Worm (Caenorhabditis elegans) whole organism, late embryonic: ENCODE results near the gene phdh-1.
"Not testable (repeated sequence)": the region's sequence is repeated elsewhere in the genome, so short reads cannot be mapped to it uniquely, and the experiment has no call there.

Experiments
- T23F11.4 ChIP-seq: fragments of 200-800 bp; sonication (Bioruptor generic); optimal IDR thresholded peaks from 2 replicates; lab custom pipeline; 2018; ENCODE audit warnings: mild to moderate bottlenecking, missing genetic modification characterization, missing compliant biosample characterization
- ahr-1 ChIP-seq: sonication (generic microtip); optimal IDR thresholded peaks from 2 replicates; lab custom pipeline; 2016; ENCODE audit warnings: missing genetic modification characterization, missing compliant biosample characterization
- ama-1 ChIP-seq: fragments of 150-350 bp; optimal IDR thresholded peaks from 2 replicates; lab custom pipeline; 2014
- ceh-19 ChIP-seq: fragments of 200-800 bp; sonication (Bioruptor generic); optimal IDR thresholded peaks from 2 replicates; lab custom pipeline; 2018; ENCODE audit warnings: mild to moderate bottlenecking, missing genetic modification characterization, missing compliant biosample characterization
- ceh-31 ChIP-seq: sonication (generic microtip); optimal IDR thresholded peaks from 2 replicates; lab custom pipeline; 2016; ENCODE audit warnings: missing genetic modification characterization, missing compliant biosample characterization
- ceh-34 ChIP-seq: sonication (generic microtip); optimal IDR thresholded peaks from 2 replicates; lab custom pipeline; 2016; ENCODE audit warnings: mild to moderate bottlenecking, missing genetic modification characterization, missing compliant biosample characterization
- ceh-45 ChIP-seq: fragments of 200-800 bp; sonication (Bioruptor generic); IDR thresholded peaks from 2 replicates; pipeline ENCODE4 v1.3.6; 2022; ENCODE audit warnings: missing genetic modification reagents, missing genetic modification characterization, missing compliant biosample characterization
- ceh-48 ChIP-seq: sonication (generic microtip); optimal IDR thresholded peaks from 2 replicates; lab custom pipeline; 2016; ENCODE audit warnings: missing genetic modification characterization, inconsistent platforms, missing compliant biosample characterization
- ceh-9 ChIP-seq: sonication (generic microtip); optimal IDR thresholded peaks from 2 replicates; lab custom pipeline; 2016; ENCODE audit warnings: mild to moderate bottlenecking, missing genetic modification characterization, inconsistent platforms, missing compliant biosample characterization
- dve-1 ChIP-seq: sonication (generic microtip); optimal IDR thresholded peaks from 2 replicates; lab custom pipeline; 2017; ENCODE audit warnings: antibody characterized with exemption, mild to moderate bottlenecking, missing genetic modification characterization, missing compliant biosample characterization
- elt-2 ChIP-seq: sonication (generic microtip); optimal IDR thresholded peaks from 2 replicates; lab custom pipeline; 2016; ENCODE audit warnings: missing genetic modification reagents, missing genetic modification characterization, missing compliant biosample characterization
- fkh-6 ChIP-seq: sonication (generic microtip); optimal IDR thresholded peaks from 2 replicates; lab custom pipeline; 2016; ENCODE audit warnings: missing genetic modification characterization, missing compliant biosample characterization
- gmeb-2 ChIP-seq: sonication (generic microtip); optimal IDR thresholded peaks from 2 replicates; lab custom pipeline; 2016; ENCODE audit warnings: missing genetic modification characterization, inconsistent platforms, missing compliant biosample characterization
- hlh-30 ChIP-seq: sonication (generic microtip); optimal IDR thresholded peaks from 2 replicates; lab custom pipeline; 2017; ENCODE audit warnings: antibody characterized with exemption, missing genetic modification characterization, missing compliant biosample characterization; ENCODE audit not compliant: insufficient read depth
- hlh-6 ChIP-seq: sonication (generic microtip); optimal IDR thresholded peaks from 2 replicates; lab custom pipeline; 2016; ENCODE audit warnings: missing genotype, missing genetic modification characterization, missing compliant biosample characterization
- hlh-8 ChIP-seq: sonication (generic microtip); optimal IDR thresholded peaks from 2 replicates; lab custom pipeline; 2016; ENCODE audit warnings: missing genotype, missing genetic modification characterization, missing compliant biosample characterization
- lim-6 ChIP-seq: sonication (generic microtip); optimal IDR thresholded peaks from 2 replicates; lab custom pipeline; 2016; ENCODE audit warnings: missing genetic modification characterization, missing compliant biosample characterization
- lin-11 ChIP-seq: fragments of 200-800 bp; sonication (Bioruptor generic); optimal IDR thresholded peaks from 2 replicates; lab custom pipeline; 2018; ENCODE audit warnings: mild to moderate bottlenecking, missing genetic modification characterization, missing compliant biosample characterization
- npax-4 ChIP-seq: sonication (generic microtip); optimal IDR thresholded peaks from 2 replicates; lab custom pipeline; 2016; ENCODE audit warnings: missing genetic modification characterization, missing compliant biosample characterization
- pag-3 ChIP-seq: sonication (generic microtip); optimal IDR thresholded peaks from 2 replicates; lab custom pipeline; 2016; ENCODE audit warnings: missing compliant biosample characterization, missing genetic modification characterization, borderline replicate concordance
- pat-9 ChIP-seq: fragments of 200-800 bp; sonication (Bioruptor generic); optimal IDR thresholded peaks from 2 replicates; lab custom pipeline; 2018; ENCODE audit warnings: mild to moderate bottlenecking, missing genetic modification characterization, moderate library complexity, missing compliant biosample characterization
- pqm-1 ChIP-seq: sonication (generic microtip); optimal IDR thresholded peaks from 2 replicates; lab custom pipeline; 2016; ENCODE audit warnings: missing genetic modification characterization, missing compliant biosample characterization
- sdc-2 ChIP-seq: sonication (generic microtip); optimal IDR thresholded peaks from 2 replicates; lab custom pipeline; 2016; ENCODE audit warnings: missing genotype, missing genetic modification characterization, missing compliant biosample characterization
- sox-2 ChIP-seq: fragments of 200-800 bp; sonication (Bioruptor generic); IDR thresholded peaks from 2 replicates; pipeline ENCODE4 v1.3.6; 2022; ENCODE audit warnings: missing genetic modification reagents, missing genetic modification characterization, missing compliant biosample characterization
- syd-9 ChIP-seq: sonication (generic microtip); optimal IDR thresholded peaks from 2 replicates; lab custom pipeline; 2016; ENCODE audit warnings: mild to moderate bottlenecking, missing genetic modification characterization, moderate library complexity, missing compliant biosample characterization
- tbx-2 ChIP-seq: sonication (generic microtip); optimal IDR thresholded peaks from 2 replicates; lab custom pipeline; 2016; ENCODE audit warnings: missing genetic modification characterization, missing compliant biosample characterization
- unc-3 ChIP-seq, 2 experiments: fragments of 200-800 bp in 1 of 2; sonication (Bioruptor generic) in 1 of 2; sonication (generic microtip) in 1 of 2; conservative IDR thresholded peaks in 1 of 2; optimal IDR thresholded peaks in 1 of 2; 2 replicates each; pipeline versions ENCODE4 v1.3.6 to Lab custom; 2016 to 2022; ENCODE audit warnings: missing compliant biosample characterization in 2 of 2, missing genetic modification characterization in 2 of 2, missing genetic modification reagents in 1 of 2
- unc-55 ChIP-seq: sonication (generic microtip); optimal IDR thresholded peaks from 2 replicates; lab custom pipeline; 2017; ENCODE audit warnings: missing biosample characterization, missing genetic modification reagents, missing genetic modification characterization
- unc-86 ChIP-seq: sonication (generic microtip); optimal IDR thresholded peaks from 2 replicates; lab custom pipeline; 2016; ENCODE audit warnings: missing genetic modification characterization, missing compliant biosample characterization

The phdh-1 gene

ce11 chrII:13672057-13672456 is 33.8 kb upstream of the phdh-1 start:
- TF ChIP-seq dve-1 (tag; lab: Kevin White, UChicago) (no peak), pat-9 (tag; lab: Kevin White, UChicago) (no peak), ceh-48 (tag; lab: Kevin White, UChicago) (no peak), syd-9 (tag; lab: Kevin White, UChicago) (no peak), ceh-34 (tag; lab: Kevin White, UChicago) (no peak), sox-2 (GFP tag; lab: Robert Waterston, UW) (no peak), ceh-31 (no peak), unc-86 (tag; lab: Kevin White, UChicago) (no peak)

- peak; percentile 1 for TF ChIP-seq elt-2
- no peak for TF ChIP-seq ahr-1 (tag; lab: Kevin White, UChicago)
Observed at ce11 chrII:13670707-13671295, 32.5 kb upstream of the phdh-1 start.

ce11 chrII:13668844-13669441 is 30.7 kb upstream of the phdh-1 start, which contains the start of gene C31C9.7:
TSS of gene C31C9.7 (plus strand) at chrII:13669104.
- no peak for TF ChIP-seq lim-6

- TF ChIP-seq sox-2 (GFP tag; lab: Robert Waterston, UW): no peak
- no peak for TF ChIP-seq ama-1
- no peak for TF ChIP-seq pag-3 (tag; lab: Kevin White, UChicago)
- no peak for TF ChIP-seq ceh-9
- no peak for TF ChIP-seq unc-55
- TF ChIP-seq lin-11 (tag; lab: Kevin White, UChicago): no peak
- no peak for TF ChIP-seq tbx-2 (tag; lab: Kevin White, UChicago)
- TF ChIP-seq lim-6: no peak
- TF ChIP-seq dve-1 (tag; lab: Kevin White, UChicago): peak; percentile 26
- no peak for TF ChIP-seq hlh-30
- no peak for TF ChIP-seq unc-3 (GFP tag; conservative IDR thresholded peaks at IDR 0.05; lab: Robert Waterston, UW)
- TF ChIP-seq unc-3 (tag; optimal IDR thresholded peaks at IDR 0.05; lab: Kevin White, UChicago): no peak
- TF ChIP-seq sdc-2 (tag; lab: Kevin White, UChicago): no peak
- TF ChIP-seq elt-2: peak; percentile 99
- no peak for TF ChIP-seq gmeb-2 (tag; lab: Kevin White, UChicago)
- TF ChIP-seq npax-4 (tag; lab: Kevin White, UChicago): no peak
- no peak for TF ChIP-seq hlh-6
- TF ChIP-seq, all 69 proteins: peak for 2
Observed at ce11 chrII:13664993-13665680, 26.9 kb upstream of the phdh-1 start.

ce11 chrII:13664416-13664815 is 26.1 kb upstream of the phdh-1 start:
- TF ChIP-seq T23F11.4 (no peak), hlh-8 (no peak), gmeb-2 (tag; lab: Kevin White, UChicago) (no peak), ceh-45 (GFP tag; lab: Robert Waterston, UW) (no peak), pqm-1 (tag; lab: Kevin White, UChicago) (no peak)

ce11 chrII:13661990-13662389 is 23.7 kb upstream of the phdh-1 start, which contains the start of gene C31C9.6:
TSS of gene C31C9.6 (minus strand) at chrII:13662090.
- not testable (repeated sequence) for TF ChIP-seq fkh-6 (tag; lab: Kevin White, UChicago); gmeb-2 (tag; lab: Kevin White, UChicago); ceh-19 (GFP tag; lab: Kevin White, UChicago)
